Worm (Caenorhabditis elegans): Measurements from ENCODE around the gene clec-147.

Gene clec-147

ce11 chrII:14522037-14522436, 15.6 kb downstream of the clec-147 start, which contains the start of gene btb-19:
Gene btb-19, minus strand, starts transcription at chrII:14522137.
- TF ChIP-seq madf-2 (tag; optimal IDR thresholded peaks at IDR 0.05) (no peak), ets-4 (tag; optimal IDR thresholded peaks at IDR 0.05) (no peak), lin-11 (tag; optimal IDR thresholded peaks at IDR 0.05) (no peak), F13H6.1 (tag; optimal IDR thresholded peaks at IDR 0.05) (no peak), elt-2 (tag; optimal IDR thresholded peaks at IDR 0.05) (no peak), dmd-4 (tag; optimal IDR thresholded peaks at IDR 0.05; ENCODE audit: borderline replicate concordance) (no peak), pag-3 (tag; optimal IDR thresholded peaks at IDR 0.05; ENCODE audit: borderline replicate concordance) (no peak), Y22D7AL.16 (tag; optimal IDR thresholded peaks at IDR 0.05) (no peak), ahr-1 (tag; optimal IDR thresholded peaks at IDR 0.05) (no peak), ceh-31 (tag; optimal IDR thresholded peaks at IDR 0.05) (no peak), nhr-11 (tag; optimal IDR thresholded peaks at IDR 0.05) (no peak), ceh-22 (tag; optimal IDR thresholded peaks at IDR 0.05) (no peak), dve-1 (tag; optimal IDR thresholded peaks at IDR 0.05) (no peak), hlh-15 (tag; optimal IDR thresholded peaks at IDR 0.05) (no peak)

DNA sequence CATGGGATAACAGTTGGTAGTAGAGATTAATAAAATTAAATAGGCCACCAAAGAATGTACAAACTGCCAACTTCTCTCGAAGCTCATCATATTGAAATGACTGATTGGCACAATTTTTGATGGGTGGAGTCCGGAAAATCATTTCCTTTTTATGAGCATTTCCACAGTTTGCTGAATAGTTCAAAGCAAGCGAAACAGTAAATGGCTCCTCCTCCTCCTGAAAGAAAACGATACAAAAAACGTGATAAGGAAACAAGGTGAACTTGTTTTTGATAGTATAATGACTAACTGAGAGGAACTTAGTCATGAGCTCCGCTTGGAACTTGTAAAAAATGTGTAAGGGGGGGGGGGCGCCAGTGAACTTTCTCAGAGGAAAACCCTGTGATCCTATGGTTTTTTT, 22.6 kb downstream of the clec-147 start, which contains the start of gene K10H10.9:
Gene K10H10.9, minus strand, starts transcription at position 101 of the 400 bp plus-strand sequence.
- TF ChIP-seq ets-4 (tag; optimal IDR thresholded peaks at IDR 0.05) (no peak), ref-2 (tag; optimal IDR thresholded peaks at IDR 0.05) (no peak)

DNA sequence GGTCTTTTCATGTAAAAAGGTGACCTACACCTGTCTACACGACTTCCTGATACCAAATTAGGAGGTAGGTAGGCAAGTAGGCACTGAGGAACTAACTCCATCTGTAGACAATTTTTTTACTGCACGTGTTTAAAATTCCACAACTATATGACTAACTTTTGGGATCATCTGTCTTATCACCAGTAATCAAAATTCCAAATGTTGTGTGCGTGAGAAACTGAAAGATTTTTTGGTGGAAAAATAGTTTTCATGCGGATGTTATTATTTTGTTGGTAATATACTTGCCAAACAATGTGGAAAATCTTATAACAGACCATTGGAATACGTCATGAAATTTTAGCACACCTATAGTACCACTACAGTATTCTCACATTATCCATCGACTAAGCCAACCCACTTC, 26.4 kb downstream of the clec-147 start, which contains the start of gene K10H10.13:
Gene K10H10.13, minus strand, starts transcription at position 101 of the 400 bp plus-strand sequence.
- TF ChIP-seq unc-55 (GFP tag; optimal IDR thresholded peaks at IDR 0.05), result no peak
- TF ChIP-seq hlh-13 (GFP tag; optimal IDR thresholded peaks at IDR 0.05), result no peak
- no peak for TF ChIP-seq ceh-45 (GFP tag; IDR thresholded peaks at IDR 0.05)
- no peak for TF ChIP-seq sox-4 (tag; optimal IDR thresholded peaks at IDR 0.05)
- no peak for TF ChIP-seq hlh-15 (tag; optimal IDR thresholded peaks at IDR 0.05)
- no peak for TF ChIP-seq pag-3 (tag; optimal IDR thresholded peaks at IDR 0.05; ENCODE audit: borderline replicate concordance)
- TF ChIP-seq fkh-10 (GFP tag; optimal IDR thresholded peaks at IDR 0.05), result no peak
- no peak for TF ChIP-seq rnt-1 (tag; optimal IDR thresholded peaks at IDR 0.05)
- no peak for TF ChIP-seq che-1 (tag; optimal IDR thresholded peaks at IDR 0.05)
- TF ChIP-seq pat-9 (tag; optimal IDR thresholded peaks at IDR 0.05), result no peak
- TF ChIP-seq ztf-16 (tag; optimal IDR thresholded peaks at IDR 0.05), result no peak
- no peak for TF ChIP-seq elt-4 (tag; optimal IDR thresholded peaks at IDR 0.05)
- TF ChIP-seq pax-1 (tag; optimal IDR thresholded peaks at IDR 0.05), result no peak
- no peak for TF ChIP-seq pha-2 (tag; optimal IDR thresholded peaks at IDR 0.05)
- TF ChIP-seq K09A11.1 (tag; optimal IDR thresholded peaks at IDR 0.05; ENCODE audit: insufficient read depth), result no peak
- no peak for TF ChIP-seq fax-1 (tag; optimal IDR thresholded peaks at IDR 0.05)

ce11 chrII:14510162-14510561, 27.5 kb downstream of the clec-147 start:
- TF ChIP-seq dve-1 (tag; optimal IDR thresholded peaks at IDR 0.05) (no peak), pha-2 (tag; optimal IDR thresholded peaks at IDR 0.05) (no peak), ceh-6 (GFP tag; optimal IDR thresholded peaks at IDR 0.05) (no peak), ahr-1 (tag; optimal IDR thresholded peaks at IDR 0.05) (no peak), elt-2 (tag; optimal IDR thresholded peaks at IDR 0.05) (peak; percentile 66), pha-4 (tag; optimal IDR thresholded peaks at IDR 0.05) (no peak), hlh-15 (tag; optimal IDR thresholded peaks at IDR 0.05) (no peak)

DNA sequence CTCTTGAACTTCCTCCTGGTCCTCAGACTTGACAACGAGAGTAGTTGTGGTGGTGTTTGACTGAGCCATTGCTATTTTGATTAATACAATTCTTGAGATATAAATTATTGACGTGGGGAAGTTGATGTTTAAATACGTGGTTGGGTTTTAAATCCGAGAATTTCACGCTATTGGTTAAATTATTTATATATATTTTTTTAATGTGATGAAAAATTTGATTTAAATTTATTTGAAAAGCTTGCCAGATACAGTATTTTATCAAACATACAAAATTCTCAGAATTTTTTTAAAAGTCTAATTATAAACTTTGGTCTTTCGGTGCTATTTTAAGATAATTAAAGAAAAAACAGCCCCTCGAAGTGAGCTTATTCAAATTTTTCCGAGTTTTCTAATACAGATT, 30.1 kb downstream of the clec-147 start, which contains the start of the genes K10H10.7 and K10H10.10:
Gene K10H10.7, minus strand, starts transcription at position 101 of the 400 bp plus-strand sequence.
Gene K10H10.10, plus strand, starts transcription at position 204 of the 400 bp plus-strand sequence.
- TF ChIP-seq ceh-6 (GFP tag; optimal IDR thresholded peaks at IDR 0.05) (no peak), pha-4 (tag; optimal IDR thresholded peaks at IDR 0.05) (no peak), ceh-19 (GFP tag; optimal IDR thresholded peaks at IDR 0.05) (no peak), pha-2 (tag; optimal IDR thresholded peaks at IDR 0.05) (no peak), ceh-22 (tag; optimal IDR thresholded peaks at IDR 0.05) (no peak), ceh-34 (tag; optimal IDR thresholded peaks at IDR 0.05) (no peak), dmd-4 (tag; optimal IDR thresholded peaks at IDR 0.05; ENCODE audit: borderline replicate concordance) (no peak), hlh-6 (tag; optimal IDR thresholded peaks at IDR 0.05) (no peak)

All from whole organism, late embryonic.